Worm (Caenorhabditis elegans) whole organism, L4 larva: ENCODE measurements around the gene rpl-33.

Source experiments
- F26F4.8 ChIP-seq: fragments of 200-800 bp; sonication (Bioruptor generic); conservative IDR thresholded peaks from 2 replicates; pipeline ENCODE4 v1.3.6; 2022; ENCODE audit warnings: missing genetic modification characterization, missing compliant biosample characterization
- F44E2.7 ChIP-seq: fragments of 200-800 bp; sonication (Bioruptor generic); IDR thresholded peaks from 2 replicates; pipeline ENCODE4 v2.1.2; 2022; ENCODE audit warnings: missing genetic modification characterization, missing compliant biosample characterization
- F49E8.2 ChIP-seq: sonication (generic microtip); optimal IDR thresholded peaks from 2 replicates; lab custom pipeline; 2016; ENCODE audit warnings: missing compliant biosample characterization, mild to moderate bottlenecking, missing genetic modification characterization, borderline replicate concordance
- T20F7.1 ChIP-seq: fragments of 200-800 bp; sonication (Bioruptor generic); optimal IDR thresholded peaks from 2 replicates; lab custom pipeline; 2018; ENCODE audit warnings: mild to moderate bottlenecking, missing genetic modification characterization, missing compliant biosample characterization
- T26A8.4 ChIP-seq: fragments of 200-800 bp; sonication (Bioruptor generic); IDR thresholded peaks from 2 replicates; pipeline ENCODE4 v1.3.6; 2022; ENCODE audit warnings: missing genetic modification characterization, missing compliant biosample characterization
- Y48G9A.11 ChIP-seq: fragments of 200-800 bp; sonication (Bioruptor generic); IDR thresholded peaks from 2 replicates; pipeline ENCODE4 v1.3.6; 2022; ENCODE audit warnings: missing genetic modification reagents, missing genetic modification characterization, missing compliant biosample characterization
- Y5F2A.4 ChIP-seq: fragments of 200-800 bp; sonication (Bioruptor generic); optimal IDR thresholded peaks from 2 replicates; lab custom pipeline; 2018; ENCODE audit warnings: mild to moderate bottlenecking, missing genetic modification characterization, missing compliant biosample characterization
- aha-1 ChIP-seq: fragments of 150-350 bp; peaks from one replicate; lab custom pipeline; 2014; ENCODE audit warnings: missing biosample characterization, missing genetic modification characterization
- ama-1 ChIP-seq: fragments of 150-350 bp; optimal IDR thresholded peaks from 2 replicates; lab custom pipeline; 2014; ENCODE audit warnings: inconsistent platforms, mixed read lengths
- ceh-20 ChIP-seq: fragments of 200-800 bp; sonication (Bioruptor generic); IDR thresholded peaks from 2 replicates; pipeline ENCODE4 v1.3.6; 2022; ENCODE audit warnings: missing genetic modification reagents, missing genetic modification characterization, missing compliant biosample characterization
- ceh-62 ChIP-seq: sonication (generic microtip); optimal IDR thresholded peaks from 2 replicates; lab custom pipeline; 2017; ENCODE audit warnings: missing biosample characterization, missing genetic modification characterization
- ceh-82 ChIP-seq: sonication (generic microtip); optimal IDR thresholded peaks from 2 replicates; lab custom pipeline; 2017; ENCODE audit warnings: missing biosample characterization, missing genetic modification characterization
- ces-1 ChIP-seq: fragments of 150-350 bp; sonication (generic microtip); optimal IDR thresholded peaks from 4 replicates; lab custom pipeline; 2014; ENCODE audit warnings: missing biosample characterization, missing genetic modification reagents, missing genetic modification characterization
- daf-19 ChIP-seq: fragments of 200-800 bp; sonication (Bioruptor generic); conservative IDR thresholded peaks from 2 replicates; pipeline ENCODE4 v1.3.6; 2022; ENCODE audit warnings: missing genetic modification characterization, missing compliant biosample characterization
- daf-8 ChIP-seq: fragments of 200-800 bp; sonication (Bioruptor generic); IDR thresholded peaks from 2 replicates; pipeline ENCODE4 v1.3.6; 2022; ENCODE audit warnings: missing genetic modification characterization, missing compliant biosample characterization
- dpl-1 ChIP-seq: fragments of 150-350 bp; optimal IDR thresholded peaks from 2 replicates; lab custom pipeline; 2014; ENCODE audit warnings: missing biosample characterization, missing genetic modification reagents, missing genetic modification characterization
- dve-1 ChIP-seq: sonication (generic microtip); optimal IDR thresholded peaks from 2 replicates; lab custom pipeline; 2017; ENCODE audit warnings: antibody characterized with exemption, mild to moderate bottlenecking, missing genetic modification characterization, missing compliant biosample characterization; ENCODE audit not compliant: insufficient read depth
- hif-1 ChIP-seq, 2 experiments: sonication (generic microtip); optimal IDR thresholded peaks; 2 replicates each; lab custom pipeline; 2016 to 2017; ENCODE audit warnings: missing compliant biosample characterization in 2 of 2, missing genetic modification characterization in 2 of 2, missing genetic modification reagents in 2 of 2, missing genotype in 2 of 2, mild to moderate bottlenecking in 1 of 2
- lin-13 ChIP-seq: fragments of 150-350 bp; optimal IDR thresholded peaks from 2 replicates; lab custom pipeline; 2014; ENCODE audit warnings: missing biosample characterization, missing genetic modification reagents, missing genetic modification characterization
- lin-38 ChIP-seq: fragments of 200-800 bp; sonication (Bioruptor generic); IDR thresholded peaks from 2 replicates; pipeline ENCODE4 v1.3.6; 2022; ENCODE audit warnings: missing genetic modification reagents, missing genetic modification characterization, missing compliant biosample characterization
- lir-3 ChIP-seq: sonication (generic microtip); optimal IDR thresholded peaks from 2 replicates; lab custom pipeline; 2016; ENCODE audit warnings: mild to moderate bottlenecking, missing genetic modification characterization, missing compliant biosample characterization
- lsy-2 ChIP-seq, 2 experiments: fragments of 150-350 bp in 1 of 2; sonication (generic microtip) in 1 of 2; optimal IDR thresholded peaks; 2 replicates each; lab custom pipeline; 2014 to 2017; ENCODE audit warnings: missing biosample characterization in 2 of 2, missing genetic modification characterization in 2 of 2
- madf-9 ChIP-seq: fragments of 200-800 bp; sonication (Bioruptor generic); conservative IDR thresholded peaks from 2 replicates; pipeline ENCODE4 v1.3.6; 2022; ENCODE audit warnings: missing genetic modification reagents, missing genetic modification characterization, missing compliant biosample characterization
- mdl-1 ChIP-seq, 2 experiments: fragments of 150-350 bp in 1 of 2; sonication (generic microtip) in 1 of 2; optimal IDR thresholded peaks; 2 replicates each; lab custom pipeline; 2014 to 2017; ENCODE audit warnings: missing biosample characterization in 2 of 2, missing genetic modification characterization in 2 of 2
- mep-1 ChIP-seq: fragments of 150-350 bp; sonication (generic microtip); optimal IDR thresholded peaks from 3 replicates; lab custom pipeline; 2014; ENCODE audit warnings: missing biosample characterization, missing genetic modification characterization
- nhr-11 ChIP-seq: fragments of 150-350 bp; optimal IDR thresholded peaks from 2 replicates; lab custom pipeline; 2014; ENCODE audit warnings: missing biosample characterization, missing genetic modification characterization
- nhr-25 ChIP-seq: sonication (generic microtip); optimal IDR thresholded peaks from 2 replicates; lab custom pipeline; 2017; ENCODE audit warnings: missing genetic modification characterization, mild to moderate bottlenecking, missing compliant biosample characterization, antibody characterized with exemption, moderate library complexity, borderline replicate concordance; ENCODE audit not compliant: insufficient read depth
- nhr-28 ChIP-seq: fragments of 150-350 bp; optimal IDR thresholded peaks from 2 replicates; lab custom pipeline; 2014; ENCODE audit warnings: missing biosample characterization, missing genetic modification characterization
- nhr-42 ChIP-seq: fragments of 200-800 bp; sonication (Bioruptor generic); IDR thresholded peaks from 2 replicates; pipeline ENCODE4 v1.3.6; 2022; ENCODE audit warnings: missing genetic modification characterization, missing compliant biosample characterization
- nhr-48 ChIP-seq: sonication (generic microtip); optimal IDR thresholded peaks from 2 replicates; lab custom pipeline; 2016; ENCODE audit warnings: mild to moderate bottlenecking, missing genetic modification characterization, missing compliant biosample characterization
- nhr-76 ChIP-seq: fragments of 150-350 bp; optimal IDR thresholded peaks from 2 replicates; lab custom pipeline; 2014; ENCODE audit warnings: missing biosample characterization, missing genetic modification characterization
- nhr-77 ChIP-seq: fragments of 150-350 bp; optimal IDR thresholded peaks from 2 replicates; lab custom pipeline; 2014; ENCODE audit warnings: missing biosample characterization, missing genetic modification characterization
- pqm-1 ChIP-seq: sonication (generic microtip); optimal IDR thresholded peaks from 2 replicates; lab custom pipeline; 2017; ENCODE audit warnings: missing biosample characterization, missing genetic modification characterization
- sdz-12 ChIP-seq: fragments of 200-800 bp; sonication (Bioruptor generic); optimal IDR thresholded peaks from 2 replicates; lab custom pipeline; 2018; ENCODE audit warnings: mild to moderate bottlenecking, missing genetic modification characterization, missing compliant biosample characterization
- spr-3 ChIP-seq: fragments of 200-800 bp; sonication (Bioruptor generic); optimal IDR thresholded peaks from 2 replicates; lab custom pipeline; 2018; ENCODE audit warnings: mild to moderate bottlenecking, missing genetic modification characterization, missing compliant biosample characterization
- unc-130 ChIP-seq: sonication (generic microtip); optimal IDR thresholded peaks from 2 replicates; lab custom pipeline; 2016; ENCODE audit warnings: missing genetic modification reagents, missing genetic modification characterization, missing compliant biosample characterization
- unc-62 ChIP-seq, 3 experiments: fragments of 150-350 bp in 1 of 3; sonication (generic microtip); optimal IDR thresholded peaks in 2 of 3; peaks in 1 of 3; 1 replicate in 1 of 3; 2 replicates in 2 of 3; lab custom pipeline; 2014 to 2017; ENCODE audit warnings: missing biosample characterization in 3 of 3, missing genetic modification characterization in 3 of 3, missing genetic modification reagents in 3 of 3, missing genotype in 1 of 3
- vab-7 ChIP-seq: fragments of 200-800 bp; sonication (Bioruptor generic); IDR thresholded peaks from 2 replicates; pipeline ENCODE4 v1.3.6; 2022; ENCODE audit warnings: missing genetic modification reagents, missing genetic modification characterization, missing compliant biosample characterization
- zag-1 ChIP-seq: fragments of 150-350 bp; optimal IDR thresholded peaks from 2 replicates; lab custom pipeline; 2014; ENCODE audit warnings: missing biosample characterization, missing genetic modification characterization
- ztf-11 ChIP-seq: fragments of 150-350 bp; optimal IDR thresholded peaks from 2 replicates; lab custom pipeline; 2014; ENCODE audit warnings: missing biosample characterization, missing genetic modification characterization

The rpl-33 gene

DNA sequence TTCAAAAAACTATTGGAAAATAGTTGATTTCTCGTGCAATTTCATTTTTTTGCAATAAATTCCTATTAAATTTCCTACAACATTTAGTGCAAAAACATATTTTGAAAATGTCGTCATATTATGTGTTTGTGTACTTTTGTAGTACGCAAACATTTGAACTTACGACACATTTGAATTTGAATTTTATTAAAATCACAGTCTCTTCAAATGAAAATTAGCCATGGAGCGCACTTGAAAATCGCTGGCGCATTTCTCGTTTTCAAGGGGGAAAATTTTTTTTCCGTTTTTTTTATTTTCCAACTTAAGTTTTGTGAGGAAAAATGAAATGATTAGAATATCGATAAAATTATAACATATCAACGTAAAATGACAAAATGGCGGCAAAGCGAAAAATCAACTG is 42.2 kb downstream of the rpl-33 start:
- TF ChIP-seq lin-13 (GFP tag; lab: Kevin White, UChicago) (peak; percentile 17), F44E2.7 (GFP tag; lab: Robert Waterston, UW) (no peak), unc-130 (GFP tag; lab: Kevin White, UChicago) (peak; percentile 32), Y5F2A.4 (no peak), madf-9 (GFP tag; lab: Robert Waterston, UW) (no peak), sdz-12 (no peak), lin-38 (peak; percentile 93), nhr-77 (tag; lab: Kevin White, UChicago) (no peak), T26A8.4 (GFP tag; lab: Robert Waterston, UW) (no peak), mep-1 (peak; percentile 32), lsy-2 (tag; optimal IDR thresholded peaks at IDR 0.05; lab: Kevin White, UChicago) (peak in 1 of 2 experiments; percentile 79), aha-1 (tag; lab: Kevin White, UChicago) (peak; percentile 72), F26F4.8 (no peak), dpl-1 (GFP tag; lab: Kevin White, UChicago) (peak; percentile 21), nhr-28 (tag; lab: Kevin White, UChicago) (no peak), hif-1 (tag; optimal IDR thresholded peaks at IDR 0.05; lab: Kevin White, UChicago) (no peak), ceh-82 (no peak), T20F7.1 (GFP tag; lab: Kevin White, UChicago) (no peak), daf-8 (GFP tag; lab: Robert Waterston, UW) (no peak), ztf-11 (tag; lab: Kevin White, UChicago) (no peak), ama-1 (lab: Kevin White, UChicago) (no peak), dve-1 (peak; percentile 34), lir-3 (tag; lab: Kevin White, UChicago) (no peak), pqm-1 (tag; lab: Kevin White, UChicago) (no peak), vab-7 (GFP tag; lab: Robert Waterston, UW) (no peak), spr-3 (GFP tag; lab: Kevin White, UChicago) (no peak), F49E8.2 (tag; lab: Kevin White, UChicago) (peak; percentile 50), Y48G9A.11 (GFP tag; lab: Robert Waterston, UW) (no peak), nhr-11 (tag; lab: Kevin White, UChicago) (no peak)

- TF ChIP-seq nhr-42 (GFP tag; lab: Robert Waterston, UW) = no peak
- TF ChIP-seq nhr-76 (tag; lab: Kevin White, UChicago) = no peak
- no peak for TF ChIP-seq lir-3 (tag; lab: Kevin White, UChicago)
- no peak for TF ChIP-seq unc-62 (GFP tag; optimal IDR thresholded peaks at IDR 0.05 in 1 of 2; lab: Kevin White, UChicago)
- no peak for TF ChIP-seq unc-62 (tag; optimal IDR thresholded peaks at IDR 0.05; lab: Kevin White, UChicago)
- no peak for TF ChIP-seq zag-1 (tag; lab: Kevin White, UChicago)
- no peak for TF ChIP-seq ceh-20 (GFP tag; lab: Robert Waterston, UW)
- no peak for TF ChIP-seq T26A8.4 (GFP tag; lab: Robert Waterston, UW)
- TF ChIP-seq nhr-48 (tag; lab: Kevin White, UChicago) = no peak
- TF ChIP-seq daf-19 (GFP tag; lab: Robert Waterston, UW) = no peak
- TF ChIP-seq mdl-1 (tag; optimal IDR thresholded peaks at IDR 0.05; lab: Kevin White, UChicago) = no peak
- TF ChIP-seq T20F7.1 (GFP tag; lab: Kevin White, UChicago) = no peak
- no peak for TF ChIP-seq ceh-62 (tag; lab: Kevin White, UChicago)
- no peak for TF ChIP-seq ces-1 (GFP tag; lab: Kevin White, UChicago)
- TF ChIP-seq nhr-25 = no peak
- TF ChIP-seq unc-130 (GFP tag; lab: Kevin White, UChicago) = no peak
These were observed 42.7 kb downstream of the rpl-33 start, which contains the start of gene T07F8.1 for ce11 chrII:7148099-7148498. T07F8.1 (plus strand) TSS chrII:7148399.
